Worm (Caenorhabditis elegans) whole organism, early embryonic: ENCODE data around the gene T02H6.11.

Source experiments
- aly-1 ChIP-seq: sonication (generic microtip); optimal IDR thresholded peaks from 2 replicates; lab custom pipeline; 2016; ENCODE audit warnings: missing genetic modification characterization, missing compliant biosample characterization
- ama-1 ChIP-seq: fragments of 150-350 bp; optimal IDR thresholded peaks from 2 replicates; lab custom pipeline; 2014
- ceh-13 ChIP-seq: fragments of 200-800 bp; sonication (Bioruptor generic); optimal IDR thresholded peaks from 2 replicates; lab custom pipeline; 2018; ENCODE audit warnings: mild to moderate bottlenecking, missing genetic modification characterization, missing compliant biosample characterization
- ceh-36 ChIP-seq: sonication (generic microtip); optimal IDR thresholded peaks from 2 replicates; lab custom pipeline; 2016; ENCODE audit warnings: missing genetic modification characterization, inconsistent platforms, missing compliant biosample characterization
- ets-7 ChIP-seq: sonication (generic microtip); optimal IDR thresholded peaks from 2 replicates; lab custom pipeline; 2016; ENCODE audit warnings: missing genotype, missing genetic modification characterization, missing compliant biosample characterization
- flt-1 ChIP-seq: fragments of 200-800 bp; sonication (Bioruptor generic); IDR thresholded peaks from 2 replicates; pipeline ENCODE4 v1.3.6; 2022; ENCODE audit warnings: missing genetic modification characterization, missing compliant biosample characterization
- hmbx-1 ChIP-seq: sonication (generic microtip); optimal IDR thresholded peaks from 2 replicates; lab custom pipeline; 2016; ENCODE audit warnings: mild to moderate bottlenecking, missing genetic modification characterization, missing compliant biosample characterization
- hmg-4 ChIP-seq: fragments of 200-800 bp; sonication (Bioruptor generic); optimal IDR thresholded peaks from 2 replicates; lab custom pipeline; 2018; ENCODE audit warnings: mild to moderate bottlenecking, missing genetic modification characterization, missing compliant biosample characterization
- pes-1 ChIP-seq: fragments of 200-800 bp; sonication (Bioruptor generic); IDR thresholded peaks from 2 replicates; pipeline ENCODE4 v1.3.6; 2022; ENCODE audit warnings: missing genetic modification reagents, missing genetic modification characterization, missing compliant biosample characterization
- tbx-11 ChIP-seq: fragments of 200-800 bp; sonication (Bioruptor generic); IDR thresholded peaks from 2 replicates; pipeline ENCODE4 v1.3.6; 2022; ENCODE audit warnings: missing genetic modification characterization, missing compliant biosample characterization
- tbx-37 ChIP-seq: fragments of 200-800 bp; sonication (Bioruptor generic); conservative IDR thresholded peaks from 2 replicates; pipeline ENCODE4 v1.3.6; 2022; ENCODE audit warnings: missing genetic modification reagents, missing genetic modification characterization, missing compliant biosample characterization

DNA sequence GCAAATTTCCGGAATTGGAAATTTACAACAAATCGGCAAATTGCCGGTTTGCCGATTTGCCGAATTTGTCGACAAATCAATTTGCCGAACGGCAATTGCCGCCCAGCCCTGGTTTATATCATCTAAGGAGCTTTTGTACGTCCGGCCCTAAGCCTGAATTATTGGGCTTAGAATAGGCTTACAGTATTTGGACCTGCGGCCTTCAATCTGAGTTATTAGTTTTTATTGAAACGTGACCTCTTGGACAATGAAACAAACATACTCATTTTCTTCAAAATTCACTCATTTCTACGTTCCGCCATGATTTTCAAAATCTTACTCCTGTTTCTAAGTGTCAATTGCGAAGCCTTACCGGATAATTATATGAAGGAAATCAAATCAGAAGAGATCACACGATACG is 25.6 kb downstream of the T02H6.11 start, which contains the start of gene Y39F10C.1:
- TF ChIP-seq ama-1 (lab: Kevin White, UChicago) (no peak), flt-1 (no peak), ceh-13 (GFP tag; lab: Kevin White, UChicago) (no peak), hmg-4 (GFP tag; lab: Kevin White, UChicago) (no peak), tbx-11 (GFP tag; lab: Robert Waterston, UW) (no peak), aly-1 (tag; lab: Kevin White, UChicago) (no peak), pes-1 (GFP tag; lab: Robert Waterston, UW) (no peak), ets-7 (tag; lab: Kevin White, UChicago) (no peak), tbx-37 (GFP tag; lab: Robert Waterston, UW) (no peak), hmbx-1 (tag; lab: Kevin White, UChicago) (no peak), ceh-36 (tag; lab: Kevin White, UChicago) (no peak)
